Fruit fly (Drosophila melanogaster): ENCODE results near the gene Gr93c.

Gr93c gene

DNA sequence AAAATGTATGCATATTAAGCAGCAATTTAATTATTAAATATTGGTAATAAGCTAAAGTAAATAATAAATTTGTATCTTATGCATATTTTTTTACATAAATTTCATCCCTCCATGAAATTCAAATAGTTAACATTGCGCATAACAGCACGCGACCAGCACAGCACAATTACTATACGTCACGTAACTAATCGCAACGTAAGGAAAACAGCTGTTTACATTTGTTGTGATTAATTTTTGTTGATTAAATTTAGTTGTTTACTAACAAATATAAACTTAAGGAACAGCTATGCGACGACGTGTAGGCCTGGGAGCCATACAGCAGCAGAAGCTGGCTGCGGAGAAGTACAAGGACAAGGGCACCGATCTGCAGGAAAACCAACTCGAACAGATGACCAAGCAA is 19.9 kb upstream of the Gr93c start, which contains the start of gene lsn (continued):
- peak; percentile 51 for TF ChIP-seq CG15514 (GFP tag; optimal IDR thresholded peaks at IDR 0.05)
- no peak for TF ChIP-seq CG17359 (tag; optimal IDR thresholded peaks at IDR 0.05)
- no peak for TF ChIP-seq Mad (GFP tag; optimal IDR thresholded peaks at IDR 0.05)
- TF ChIP-seq CG6689 (GFP tag; IDR thresholded peaks at IDR 0.05): no peak
- no peak for TF ChIP-seq CTCF (GFP tag; optimal IDR thresholded peaks at IDR 0.05)
- no peak for TF ChIP-seq z (GFP tag; IDR thresholded peaks at IDR 0.05)
- TF ChIP-seq gcm2 (GFP tag; optimal IDR thresholded peaks at IDR 0.05): no peak
- no peak for TF ChIP-seq nom (GFP tag; optimal IDR thresholded peaks at IDR 0.05)
- TF ChIP-seq croc (GFP tag; conservative IDR thresholded peaks at IDR 0.05): no peak
- TF ChIP-seq CG14860 (GFP tag; IDR thresholded peaks at IDR 0.05; ENCODE audit: partially characterized antibody): no peak
- TF ChIP-seq onecut (GFP tag; IDR thresholded peaks at IDR 0.05): no peak
- no peak for TF ChIP-seq trh (GFP tag; optimal IDR thresholded peaks at IDR 0.05)
- TF ChIP-seq insv (GFP tag; optimal IDR thresholded peaks at IDR 0.05): no peak
- TF ChIP-seq ATbp (GFP tag; optimal IDR thresholded peaks at IDR 0.05): peak; percentile 37
- no peak for TF ChIP-seq Fer2 (tag; optimal IDR thresholded peaks at IDR 0.05)
- TF ChIP-seq CG34376 (GFP tag; optimal IDR thresholded peaks at IDR 0.05): peak; percentile 37
- TF ChIP-seq wek (GFP tag; optimal IDR thresholded peaks at IDR 0.05): peak; percentile 46
- no peak for TF ChIP-seq CG3726 (GFP tag; IDR thresholded peaks at IDR 0.05)
- no peak for TF ChIP-seq Stat92E (GFP tag; optimal IDR thresholded peaks at IDR 0.05)
- TF ChIP-seq MTF-1 (GFP tag; optimal IDR thresholded peaks at IDR 0.05; ENCODE audit: borderline replicate concordance): no peak
- no peak for TF ChIP-seq Nf-YA (GFP tag; IDR thresholded peaks at IDR 0.05)
- peak; percentile 14 for TF ChIP-seq CG10147 (GFP tag; optimal IDR thresholded peaks at IDR 0.05)
- no peak for TF ChIP-seq Eip74EF (GFP tag; optimal IDR thresholded peaks at IDR 0.05)
- peak; percentile 2 for TF ChIP-seq Lhr (GFP tag; optimal IDR thresholded peaks at IDR 0.05)
- no peak for TF ChIP-seq mld (GFP tag; IDR thresholded peaks at IDR 0.05; ENCODE audit: partially characterized antibody)
- TF ChIP-seq jigr1 (GFP tag; IDR thresholded peaks at IDR 0.05): no peak
- no peak for TF ChIP-seq exex (tag; optimal IDR thresholded peaks at IDR 0.05)
- TF ChIP-seq CG8388 (GFP tag; optimal IDR thresholded peaks at IDR 0.05): no peak
- no peak for TF ChIP-seq Asciz (GFP tag; optimal IDR thresholded peaks at IDR 0.05)
- no peak for TF ChIP-seq Ets97D (GFP tag; optimal IDR thresholded peaks at IDR 0.05)
- TF ChIP-seq zen (tag; optimal IDR thresholded peaks at IDR 0.05): no peak
- TF ChIP-seq Hmx (GFP tag; optimal IDR thresholded peaks at IDR 0.05): no peak
- no peak for TF ChIP-seq Hand (GFP tag; optimal IDR thresholded peaks at IDR 0.05)
- TF ChIP-seq ab (GFP tag; optimal IDR thresholded peaks at IDR 0.05): no peak
- no peak for TF ChIP-seq tap (tag; optimal IDR thresholded peaks at IDR 0.05)
- no peak for TF ChIP-seq pb (GFP tag; optimal IDR thresholded peaks at IDR 0.05)
- TF ChIP-seq CG1792 (GFP tag; optimal IDR thresholded peaks at IDR 0.05): no peak
- no peak for TF ChIP-seq CG12236 (GFP tag; optimal IDR thresholded peaks at IDR 0.05)
- TF ChIP-seq Antp (GFP tag; optimal IDR thresholded peaks at IDR 0.05): no peak
- no peak for TF ChIP-seq gfzf (GFP tag; optimal IDR thresholded peaks at IDR 0.05)
- TF ChIP-seq gem (tag; optimal IDR thresholded peaks at IDR 0.05): peak; percentile 39
- no peak for TF ChIP-seq Nf-YC (tag; optimal IDR thresholded peaks at IDR 0.05)
- no peak for TF ChIP-seq Myb (GFP tag; optimal IDR thresholded peaks at IDR 0.05)
- TF ChIP-seq CG13287 (GFP tag; IDR thresholded peaks at IDR 0.05; ENCODE audit: partially characterized antibody): no peak
- TF ChIP-seq CG5953 (GFP tag; IDR thresholded peaks at IDR 0.05): no peak
- TF ChIP-seq toy (GFP tag; IDR thresholded peaks at IDR 0.05): no peak
- no peak for TF ChIP-seq HLH3B (GFP tag; IDR thresholded peaks at IDR 0.05)
- no peak for TF ChIP-seq Bdp1 (GFP tag; optimal IDR thresholded peaks at IDR 0.05)
- no peak for TF ChIP-seq CG1832 (GFP tag; optimal IDR thresholded peaks at IDR 0.05)
- peak; percentile 9 for TF ChIP-seq CG3407 (GFP tag; optimal IDR thresholded peaks at IDR 0.05)
- TF ChIP-seq sqz (GFP tag; optimal IDR thresholded peaks at IDR 0.05): no peak

Measured in whole organism, embryonic.